Fruit fly (Drosophila melanogaster) whole organism, wandering third instar larva: ENCODE data around the gene CG11655.

Source experiments
- Abd-B ChIP-seq: fragments of >200 bp; optimal IDR thresholded peaks from 2 replicates; lab custom pipeline; 2017; ENCODE audit warnings: missing biosample characterization, missing genetic modification characterization
- N ChIP-seq: fragments of >200 bp; optimal IDR thresholded peaks from 2 replicates; lab custom pipeline; 2018; ENCODE audit warnings: missing biosample characterization, missing external identifiers, missing genetic modification characterization
- Vsx2 ChIP-seq: fragments of 200-300, 225-300 bp; sonication (Bioruptor generic); optimal IDR thresholded peaks from 2 replicates; lab custom pipeline; 2018; ENCODE audit warnings: missing biosample characterization, missing genetic modification characterization; ENCODE audit not compliant: partially characterized antibody
- br ChIP-seq: fragments of 200-800 bp; sonication (Bioruptor generic); optimal IDR thresholded peaks from 2 replicates; lab custom pipeline; 2016; ENCODE audit warnings: missing biosample characterization, missing genetic modification characterization
- brk ChIP-seq: fragments of 200-800 bp; sonication (Bioruptor generic); optimal IDR thresholded peaks from 2 replicates; lab custom pipeline; 2016; ENCODE audit warnings: missing biosample characterization, mild to moderate bottlenecking, missing genetic modification characterization
- foxo ChIP-seq, 2 experiments: fragments of 200-800 bp; sonication (Bioruptor generic); optimal IDR thresholded peaks; 2 replicates in 1 of 2; 3 replicates in 1 of 2; lab custom pipeline; 2016 to 2017; ENCODE audit warnings: missing biosample characterization in 2 of 2, missing genetic modification characterization in 2 of 2
- h ChIP-seq: fragments of 200-800 bp; sonication (Bioruptor generic); optimal IDR thresholded peaks from 3 replicates; lab custom pipeline; 2016; ENCODE audit warnings: missing biosample characterization, mild to moderate bottlenecking, missing genetic modification characterization
- usp ChIP-seq: fragments of >200 bp; optimal IDR thresholded peaks from 2 replicates; lab custom pipeline; 2017; ENCODE audit warnings: missing biosample characterization, missing genetic modification characterization

DNA sequence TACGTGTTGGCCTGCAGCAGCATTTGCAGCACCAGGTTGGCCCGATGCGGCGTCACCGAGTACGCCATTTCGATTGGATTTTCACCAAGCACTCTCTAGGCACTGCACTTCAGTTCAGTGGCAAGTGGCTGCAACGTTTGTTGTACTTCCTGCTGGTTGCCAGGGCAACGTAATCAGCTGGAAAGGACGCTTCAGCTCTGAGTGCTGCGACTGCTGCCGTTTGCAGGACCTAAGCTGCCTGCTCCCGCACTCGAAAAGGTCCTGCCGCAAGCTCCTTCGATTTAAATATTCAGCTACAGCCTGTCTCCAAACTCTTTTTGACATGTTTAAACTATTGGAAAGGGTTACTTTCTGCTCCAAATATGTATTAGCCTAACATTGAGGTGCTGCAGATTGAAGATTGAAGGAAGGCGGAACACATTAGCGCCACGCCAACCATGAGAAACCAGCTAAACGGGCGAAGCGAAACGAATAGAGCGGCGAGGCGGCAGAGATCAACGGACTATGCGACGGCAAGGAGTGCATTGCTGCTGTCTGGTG lies 14.2 kb downstream of the CG11655 start, which contains the start of the genes CG15642 and CG15641:
- TF ChIP-seq br (GFP tag; lab: Kevin White, UChicago) = no peak
- no peak for TF ChIP-seq usp (GFP tag; lab: Kevin White, UChicago)
- no peak for TF ChIP-seq foxo (GFP tag; optimal IDR thresholded peaks at IDR 0.05; lab: Kevin White, UChicago)
- no peak for TF ChIP-seq brk (GFP tag; lab: Kevin White, UChicago)
- no peak for TF ChIP-seq Abd-B
- no peak for TF ChIP-seq Vsx2 (GFP tag; lab: Kevin White, UChicago)
- no peak for TF ChIP-seq N (GFP tag; lab: Kevin White, UChicago)
- TF ChIP-seq h (GFP tag; lab: Kevin White, UChicago) = no peak
